Worm (Caenorhabditis elegans): ENCODE measurements around the gene nhr-117.

Gene nhr-117

DNA sequence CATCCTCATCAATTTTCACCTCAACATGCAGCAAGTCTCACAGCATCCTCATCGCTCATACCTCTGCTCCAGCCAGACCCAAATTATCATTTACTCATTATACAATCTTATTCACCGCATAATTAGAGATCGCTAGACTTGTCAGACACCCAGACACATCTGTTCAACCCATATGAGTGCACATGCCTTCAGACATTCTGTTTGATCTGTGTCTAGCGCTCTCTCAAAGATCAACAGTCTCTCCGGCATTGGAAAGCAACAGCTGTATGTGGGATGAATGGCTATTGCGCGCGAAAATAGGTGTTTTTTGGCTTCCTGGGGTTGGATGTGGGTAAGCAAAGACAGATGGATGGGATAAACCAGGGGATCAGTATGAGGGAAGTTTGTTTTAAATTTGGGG lies 48.7 kb downstream of the nhr-117 start:
- TF ChIP-seq pha-4 (tag; optimal IDR thresholded peaks at IDR 0.05) (no peak), C17E4.6 (GFP tag; IDR thresholded peaks at IDR 0.05) (no peak), nhr-27 (tag; optimal IDR thresholded peaks at IDR 0.05) (no peak), bed-1 (GFP tag; IDR thresholded peaks at IDR 0.05) (no peak), him-1 (tag; optimal IDR thresholded peaks at IDR 0.05) (no peak), mel-28 (tag; optimal IDR thresholded peaks at IDR 0.05; ENCODE audit: borderline replicate concordance) (no peak), Y95B8A.8 (GFP tag; IDR thresholded peaks at IDR 0.05) (no peak), ztf-22 (GFP tag; optimal IDR thresholded peaks at IDR 0.05) (no peak), let-607 (tag; optimal IDR thresholded peaks at IDR 0.05) (no peak), die-1 (tag; optimal IDR thresholded peaks at IDR 0.05) (no peak), nfyb-1 (GFP tag; IDR thresholded peaks at IDR 0.05) (no peak), lsl-1 (GFP tag; optimal IDR thresholded peaks at IDR 0.05) (no peak), madf-3 (GFP tag; IDR thresholded peaks at IDR 0.05) (no peak), mxl-1 (tag; optimal IDR thresholded peaks at IDR 0.05) (no peak), chd-7 (tag; optimal IDR thresholded peaks at IDR 0.05) (no peak), K11D2.4 (GFP tag; IDR thresholded peaks at IDR 0.05) (no peak), F57A8.1 (GFP tag; optimal IDR thresholded peaks at IDR 0.05) (no peak)

DNA sequence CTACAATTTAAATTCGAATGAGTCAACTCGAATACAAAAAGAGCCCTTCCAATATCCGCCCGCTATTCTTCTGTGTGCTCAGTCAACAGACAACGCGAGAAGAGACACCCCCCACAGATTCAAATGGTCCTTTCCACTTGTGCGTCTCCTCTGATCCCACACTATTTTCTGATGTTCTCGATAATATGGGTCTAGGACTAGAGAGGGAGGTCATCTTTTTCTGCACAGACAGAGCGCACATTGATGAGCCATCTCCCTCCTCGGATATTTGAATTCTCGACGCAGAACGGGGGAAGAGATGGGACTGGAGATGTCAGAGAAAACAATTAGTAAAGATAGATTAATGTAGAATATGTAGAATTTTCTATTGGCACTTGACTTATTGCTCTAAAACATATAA lies 50.6 kb downstream of the nhr-117 start:
- TF ChIP-seq madf-8 (GFP tag; conservative IDR thresholded peaks at IDR 0.05) (no peak), lin-40 (tag; optimal IDR thresholded peaks at IDR 0.05) (no peak), rec-8 (tag; optimal IDR thresholded peaks at IDR 0.05) (no peak), mel-28 (tag; optimal IDR thresholded peaks at IDR 0.05; ENCODE audit: borderline replicate concordance) (no peak), gei-17 (GFP tag; optimal IDR thresholded peaks at IDR 0.05) (no peak), lin-54 (GFP tag; optimal IDR thresholded peaks at IDR 0.05) (no peak), F10E7.11 (tag; optimal IDR thresholded peaks at IDR 0.05) (no peak), F39B2.1 (GFP tag; IDR thresholded peaks at IDR 0.05) (no peak), zfh-2 (GFP tag; conservative IDR thresholded peaks at IDR 0.05) (no peak), fkh-3 (tag; optimal IDR thresholded peaks at IDR 0.05) (no peak), lag-1 (GFP tag; IDR thresholded peaks at IDR 0.05) (no peak), ceh-91 (GFP tag; IDR thresholded peaks at IDR 0.05) (no peak), aptf-2 (GFP tag; conservative IDR thresholded peaks at IDR 0.05) (no peak)

DNA sequence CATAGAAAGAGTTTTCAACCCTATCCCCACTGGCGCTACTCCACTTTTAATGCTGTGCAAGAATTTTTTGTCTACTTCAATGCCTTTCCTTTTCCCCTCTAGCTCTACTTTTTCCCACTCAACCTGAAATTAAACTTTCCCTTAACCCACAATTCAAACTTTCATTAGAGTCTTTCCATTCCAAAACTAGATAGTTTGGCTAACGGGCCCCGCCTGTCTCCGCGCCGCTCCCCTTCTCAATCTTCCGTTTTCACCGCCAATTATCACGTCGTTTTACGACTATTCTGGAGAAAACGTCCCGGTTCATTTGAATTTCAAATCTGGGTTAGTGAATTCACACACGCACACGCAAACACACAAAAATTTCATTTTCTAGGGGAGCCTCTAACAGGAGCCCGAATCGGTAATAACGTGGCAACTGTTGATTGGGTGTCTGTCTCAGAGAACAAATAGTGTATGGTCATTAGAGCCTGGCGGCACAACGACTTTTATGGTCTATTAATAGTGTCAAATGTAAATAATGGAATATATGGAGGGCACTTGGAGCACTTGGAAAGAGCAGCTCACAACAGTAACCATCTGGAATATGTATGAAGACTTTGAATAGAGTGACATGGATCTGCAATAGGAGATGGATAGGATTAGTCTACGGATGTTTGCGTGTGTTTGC lies 51.4 kb downstream of the nhr-117 start:
- TF ChIP-seq C06A6.2 (GFP tag; conservative IDR thresholded peaks at IDR 0.05) (no peak), B0019.2 (GFP tag; conservative IDR thresholded peaks at IDR 0.05) (no peak)

All from whole organism, young adult.